Worm (Caenorhabditis elegans): Measurements from ENCODE around the gene bmy-1.

The bmy-1 gene

ce11 chrII:5353642-5354041 lies 4.9 kb upstream of the bmy-1 start (continued):
- peak; percentile 67; the same call in 1 of the 2 replicates for TF ChIP-seq zfp-3 (GFP tag; conservative IDR thresholded peaks at IDR 0.05)
- TF ChIP-seq zfp-2 (tag; optimal IDR thresholded peaks at IDR 0.05): no peak
- TF ChIP-seq mdl-1 (tag; optimal IDR thresholded peaks at IDR 0.05): no peak
- TF ChIP-seq F37D6.2 (tag; optimal IDR thresholded peaks at IDR 0.05): no peak
- TF ChIP-seq nhr-48 (tag; optimal IDR thresholded peaks at IDR 0.05): peak; percentile 50
- no peak for TF ChIP-seq nhr-28 (tag; optimal IDR thresholded peaks at IDR 0.05)
- TF ChIP-seq Y105C5A.15 (GFP tag; IDR thresholded peaks at IDR 0.05): peak; percentile 97
- no peak for TF ChIP-seq attf-4 (tag; optimal IDR thresholded peaks at IDR 0.05)
- TF ChIP-seq ceh-44 (GFP tag; IDR thresholded peaks at IDR 0.05): no peak
- peak in 1 of 2 experiments; percentile 62 for TF ChIP-seq hif-1 (tag; optimal IDR thresholded peaks at IDR 0.05)
- TF ChIP-seq snpc-1.2 (GFP tag; IDR thresholded peaks at IDR 0.05): peak; percentile 83
- TF ChIP-seq nhr-11 (tag; optimal IDR thresholded peaks at IDR 0.05): no peak
- TF ChIP-seq nhr-237 (tag; optimal IDR thresholded peaks at IDR 0.05): no peak
- 0 out of 2 replicates have a peak, but pooled peaks have one; percentile 32 for TF ChIP-seq ceh-20 (GFP tag; IDR thresholded peaks at IDR 0.05)
- peak; percentile 60; the same call in 1 of the 2 replicates for TF ChIP-seq ZK337.2 (GFP tag; IDR thresholded peaks at IDR 0.05)
- TF ChIP-seq saeg-2 (GFP tag; IDR thresholded peaks at IDR 0.05): peak; percentile 75
- peak; percentile 36 to 80 for TF ChIP-seq daf-16 (GFP tag; optimal IDR thresholded peaks at IDR 0.05)
- TF ChIP-seq daf-16 (tag; optimal IDR thresholded peaks at IDR 0.05): peak; percentile 18
- peak in 1 of 2 experiments; percentile 37 for TF ChIP-seq lsy-2 (tag; optimal IDR thresholded peaks at IDR 0.05)
- TF ChIP-seq T26A8.4 (GFP tag; IDR thresholded peaks at IDR 0.05): peak; percentile 89
- peak; percentile 86 for TF ChIP-seq daf-19 (GFP tag; conservative IDR thresholded peaks at IDR 0.05)
- TF ChIP-seq madf-5 (GFP tag; IDR thresholded peaks at IDR 0.05): peak; percentile 87 to 97
- no peak for TF ChIP-seq set-16 (GFP tag; IDR thresholded peaks at IDR 0.05)
- TF ChIP-seq aha-1 (tag): peak; percentile 62
- no peak for TF ChIP-seq T20F7.1 (GFP tag; optimal IDR thresholded peaks at IDR 0.05)
- no peak; the same call in 1 of the 2 replicates for TF ChIP-seq madf-9 (GFP tag; conservative IDR thresholded peaks at IDR 0.05)
- TF ChIP-seq unc-130 (GFP tag; optimal IDR thresholded peaks at IDR 0.05): peak; percentile 33
- TF ChIP-seq snpc-4 (tag; optimal IDR thresholded peaks at IDR 0.05): no peak
- TF ChIP-seq zag-1 (tag; optimal IDR thresholded peaks at IDR 0.05): no peak
- no peak for TF ChIP-seq ceh-82 (tag; optimal IDR thresholded peaks at IDR 0.05)
- TF ChIP-seq mes-2 (tag; optimal IDR thresholded peaks at IDR 0.05; ENCODE audit: poor library complexity, severe bottlenecking): peak; percentile 71
- TF ChIP-seq D1046.2 (GFP tag; IDR thresholded peaks at IDR 0.05): peak; percentile 87
- peak; percentile 68; the same call in 1 of the 2 replicates for TF ChIP-seq php-3 (GFP tag; IDR thresholded peaks at IDR 0.05)
- TF ChIP-seq lin-38 (GFP tag; IDR thresholded peaks at IDR 0.05): peak; percentile 81
- TF ChIP-seq nhr-111 (GFP tag; optimal IDR thresholded peaks at IDR 0.05): peak; percentile 91
- TF ChIP-seq gei-8 (GFP tag; optimal IDR thresholded peaks at IDR 0.05): peak; percentile 85
- TF ChIP-seq ceh-32 (tag; optimal IDR thresholded peaks at IDR 0.05; ENCODE audit: poor library complexity): no peak
- TF ChIP-seq fos-1 (tag; optimal IDR thresholded peaks at IDR 0.05): no peak
- TF ChIP-seq egl-27 (tag; optimal IDR thresholded peaks at IDR 0.05): no peak
- no peak for TF ChIP-seq ceh-28 (tag; optimal IDR thresholded peaks at IDR 0.05)
- TF ChIP-seq egl-43 (GFP tag; IDR thresholded peaks at IDR 0.05): peak; percentile 86
- peak; percentile 88 for TF ChIP-seq pha-4 (GFP tag; IDR thresholded peaks at IDR 0.05)
- no peak for TF ChIP-seq pha-4 (tag; optimal IDR thresholded peaks at IDR 0.05)
- peak; percentile 96 for TF ChIP-seq arid-1 (GFP tag; conservative IDR thresholded peaks at IDR 0.05)
- no peak for TF ChIP-seq dpl-1 (GFP tag; optimal IDR thresholded peaks at IDR 0.05)
- no peak for TF ChIP-seq aly-2 (tag; optimal IDR thresholded peaks at IDR 0.05)
- no peak for TF ChIP-seq hlh-30 (tag; optimal IDR thresholded peaks at IDR 0.05; ENCODE audit: insufficient read depth)
- peak; percentile 61 for TF ChIP-seq duxl-1 (tag; optimal IDR thresholded peaks at IDR 0.05; ENCODE audit: poor library complexity)
- no peak for TF ChIP-seq tag-97 (GFP tag; IDR thresholded peaks at IDR 0.05)
- peak; percentile 73; the same call in 1 of the 2 replicates for TF ChIP-seq lin-1 (GFP tag; IDR thresholded peaks at IDR 0.05)
- TF ChIP-seq lin-39 (tag; optimal IDR thresholded peaks at IDR 0.05): no peak
- no peak for TF ChIP-seq daf-8 (GFP tag; IDR thresholded peaks at IDR 0.05)

All from whole organism, L4 larva.